Fruit fly (Drosophila melanogaster) whole organism, embryonic: ENCODE data around the gene LUBEL.

Source experiments
- Bgb ChIP-seq: fragments of 200-800 bp; sonication (Bioruptor generic); IDR thresholded peaks from 2 replicates; pipeline ENCODE4 v1.3.6; 2022; ENCODE audit warnings: missing biosample characterization, missing genetic modification characterization; ENCODE audit not compliant: partially characterized antibody
- Bteb2 ChIP-seq: fragments of 200-800 bp; sonication (Bioruptor generic); optimal IDR thresholded peaks from 2 replicates; lab custom pipeline; 2016; ENCODE audit warnings: missing biosample characterization, missing genetic modification characterization
- CG12391 ChIP-seq: fragments of 200-800 bp; sonication (Bioruptor generic); optimal IDR thresholded peaks from 3 replicates; lab custom pipeline; 2018; ENCODE audit warnings: missing biosample characterization, mild to moderate bottlenecking, missing genetic modification characterization, moderate library complexity
- CG12659 ChIP-seq: fragments of 200-800 bp; sonication (Bioruptor generic); optimal IDR thresholded peaks from 3 replicates; lab custom pipeline; 2017; ENCODE audit warnings: mild to moderate bottlenecking, missing biosample characterization, missing genetic modification reagents, missing genetic modification characterization
- CG12769 ChIP-seq: fragments of 200-800 bp; sonication (Bioruptor generic); optimal IDR thresholded peaks from 2 replicates; lab custom pipeline; 2019; ENCODE audit warnings: missing biosample characterization, mild to moderate bottlenecking, missing genetic modification characterization, moderate library complexity
- CG13894 ChIP-seq: fragments of 200-800 bp; sonication (Bioruptor generic); optimal IDR thresholded peaks from 3 replicates; lab custom pipeline; 2018; ENCODE audit warnings: missing biosample characterization, mild to moderate bottlenecking, missing genetic modification characterization, moderate library complexity
- CG14667 ChIP-seq: fragments of 200-800 bp; sonication (Bioruptor generic); IDR thresholded peaks from 2 replicates; pipeline ENCODE4 v1.3.6; 2022; ENCODE audit warnings: missing biosample characterization, missing genetic modification characterization
- CG14965 ChIP-seq: fragments of 200-800 bp; sonication (Bioruptor generic); optimal IDR thresholded peaks from 2 replicates; lab custom pipeline; 2016; ENCODE audit warnings: missing biosample characterization, missing genetic modification characterization, borderline replicate concordance
- CG15269 ChIP-seq: fragments of 200-800 bp; sonication (Bioruptor generic); optimal IDR thresholded peaks from 2 replicates; lab custom pipeline; 2018; ENCODE audit warnings: missing biosample characterization, mild to moderate bottlenecking, missing genetic modification characterization, moderate library complexity
- CG1603 ChIP-seq: fragments of 200-800 bp; sonication (Bioruptor generic); optimal IDR thresholded peaks from 2 replicates; lab custom pipeline; 2019; ENCODE audit warnings: missing biosample characterization, mild to moderate bottlenecking, missing genetic modification characterization, moderate library complexity
- CG16815 ChIP-seq: fragments of 200-800 bp; sonication (Bioruptor generic); optimal IDR thresholded peaks from 3 replicates; lab custom pipeline; 2017; ENCODE audit warnings: missing biosample characterization, mild to moderate bottlenecking, missing genetic modification characterization
- CG2116 ChIP-seq: fragments of 200-800 bp; sonication (Bioruptor generic); optimal IDR thresholded peaks from 3 replicates; lab custom pipeline; 2018; ENCODE audit warnings: missing biosample characterization, mild to moderate bottlenecking, missing genetic modification characterization
- CG2678 ChIP-seq: fragments of 200-800 bp; sonication (Bioruptor generic); optimal IDR thresholded peaks from 3 replicates; lab custom pipeline; 2019; ENCODE audit warnings: missing biosample characterization, mild to moderate bottlenecking, missing genetic modification characterization, moderate library complexity
- CG3065 ChIP-seq: fragments of 200-800 bp; sonication (Bioruptor generic); optimal IDR thresholded peaks from 2 replicates; lab custom pipeline; 2016; ENCODE audit warnings: missing biosample characterization, missing genetic modification characterization
- CG5180 ChIP-seq: fragments of 200-800 bp; sonication (Bioruptor generic); optimal IDR thresholded peaks from 3 replicates; lab custom pipeline; 2017; ENCODE audit warnings: missing biosample characterization, missing genetic modification characterization, mild to moderate bottlenecking, moderate library complexity, missing genetic modification reagents
- CG5953 ChIP-seq: fragments of 200-800 bp; sonication (Bioruptor generic); IDR thresholded peaks from 2 replicates; pipeline ENCODE4 v1.3.6; 2022; ENCODE audit warnings: missing biosample characterization, missing genetic modification characterization
- CG6254 ChIP-seq: fragments of 200-800 bp; sonication (Bioruptor generic); optimal IDR thresholded peaks from 3 replicates; lab custom pipeline; 2017; ENCODE audit warnings: mild to moderate bottlenecking, missing biosample characterization, missing genetic modification reagents, missing genetic modification characterization
- CG7556 ChIP-seq: fragments of 200-800 bp; sonication (Bioruptor generic); optimal IDR thresholded peaks from 2 replicates; lab custom pipeline; 2017; ENCODE audit warnings: missing biosample characterization, mild to moderate bottlenecking, missing genetic modification characterization
- CG9727 ChIP-seq: fragments of 200-800 bp; sonication (Bioruptor generic); optimal IDR thresholded peaks from 3 replicates; lab custom pipeline; 2017; ENCODE audit warnings: missing biosample characterization, mild to moderate bottlenecking, missing genetic modification characterization
- D ChIP-seq, 2 experiments: fragments of 200-800 bp in 1 of 2; fragments of >200 bp in 1 of 2; sonication (Bioruptor generic) in 1 of 2; optimal IDR thresholded peaks; 2 replicates in 1 of 2; 3 replicates in 1 of 2; lab custom pipeline; 2017; ENCODE audit warnings: mild to moderate bottlenecking in 1 of 2, missing biosample characterization in 1 of 2, missing genetic modification characterization in 1 of 2, missing genetic modification reagents in 1 of 2
- D19A ChIP-seq: fragments of 200-800 bp; optimal IDR thresholded peaks from 3 replicates; lab custom pipeline; 2019; ENCODE audit warnings: missing biosample characterization, mild to moderate bottlenecking, missing genetic modification characterization, moderate library complexity
- E2f2 ChIP-seq: fragments of 200-800 bp; sonication (Bioruptor generic); IDR thresholded peaks from 2 replicates; pipeline ENCODE4 v1.3.6; 2022; ENCODE audit warnings: missing biosample characterization, missing genetic modification characterization
- Ets65A ChIP-seq: fragments of 200-800 bp; sonication (Bioruptor generic); peaks from one replicate; lab custom pipeline; 2016; ENCODE audit warnings: missing biosample characterization, missing genetic modification characterization
- GATAe ChIP-seq: fragments of 200-800 bp; sonication (Bioruptor generic); conservative IDR thresholded peaks from 2 replicates; pipeline ENCODE4 v1.3.6; 2022; ENCODE audit warnings: missing biosample characterization, missing genetic modification characterization
- Gsc ChIP-seq: fragments of 200-800 bp; sonication (Bioruptor generic); IDR thresholded peaks from 2 replicates; pipeline ENCODE4 v1.3.6; 2022; ENCODE audit warnings: missing biosample characterization, missing genetic modification characterization
- HLH3B ChIP-seq: fragments of 200-800 bp; sonication (Bioruptor generic); IDR thresholded peaks from 2 replicates; pipeline ENCODE4 v1.3.6; 2022; ENCODE audit warnings: missing biosample characterization, missing genetic modification characterization
- Hr3 ChIP-seq: fragments of 200-800 bp; sonication (Bioruptor generic); optimal IDR thresholded peaks from 3 replicates; lab custom pipeline; 2016; ENCODE audit warnings: missing biosample characterization, missing genetic modification characterization
- Myb ChIP-seq: fragments of 200-800 bp; sonication (Bioruptor generic); optimal IDR thresholded peaks from 2 replicates; lab custom pipeline; 2016; ENCODE audit warnings: missing biosample characterization, missing genetic modification characterization
- Oli ChIP-seq: fragments of 200-800 bp; sonication (Bioruptor generic); optimal IDR thresholded peaks from 2 replicates; lab custom pipeline; 2018; ENCODE audit warnings: missing biosample characterization, mild to moderate bottlenecking, missing genetic modification characterization, moderate library complexity
- Scr ChIP-seq: fragments of 200-800 bp; sonication (Bioruptor generic); IDR thresholded peaks from 2 replicates; pipeline ENCODE4 v1.3.6; 2022; ENCODE audit warnings: missing biosample characterization, missing genetic modification characterization; ENCODE audit not compliant: partially characterized antibody
- Sox102F ChIP-seq: fragments of 200-800 bp; sonication (Bioruptor generic); optimal IDR thresholded peaks from 2 replicates; lab custom pipeline; 2018; ENCODE audit warnings: missing biosample characterization, mild to moderate bottlenecking, missing genetic modification characterization, moderate library complexity
- Xbp1 ChIP-seq: fragments of 200-800 bp; sonication (Bioruptor generic); optimal IDR thresholded peaks from 3 replicates; lab custom pipeline; 2016; ENCODE audit warnings: missing biosample characterization, mild to moderate bottlenecking, missing genetic modification characterization
- chif ChIP-seq, 2 experiments: fragments of 200-800 bp; sonication (Bioruptor generic); optimal IDR thresholded peaks; 3 replicates each; lab custom pipeline; 2016; ENCODE audit warnings: missing biosample characterization in 2 of 2, missing genetic modification characterization in 2 of 2
- chn ChIP-seq: fragments of 200-800 bp; sonication (Bioruptor generic); optimal IDR thresholded peaks from 2 replicates; lab custom pipeline; 2016; ENCODE audit warnings: missing biosample characterization, missing genetic modification characterization
- dmrt99B ChIP-seq: fragments of 200-800 bp; sonication (Bioruptor generic); optimal IDR thresholded peaks from 2 replicates; lab custom pipeline; 2018; ENCODE audit warnings: missing biosample characterization, mild to moderate bottlenecking, missing genetic modification characterization, moderate library complexity
- eve ChIP-seq, 2 experiments: fragments of >200 bp; optimal IDR thresholded peaks; 2 replicates each; lab custom pipeline; 2017; ENCODE audit warnings: missing biosample characterization in 2 of 2, missing genetic modification characterization in 2 of 2
- exex ChIP-seq: fragments of 200-800 bp; sonication (Bioruptor generic); optimal IDR thresholded peaks from 4 replicates; lab custom pipeline; 2018; ENCODE audit warnings: missing biosample characterization, mild to moderate bottlenecking, missing genetic modification characterization, moderate library complexity
- gem ChIP-seq: fragments of 200-800 bp; sonication (Bioruptor generic); optimal IDR thresholded peaks from 2 replicates; lab custom pipeline; 2019; ENCODE audit warnings: missing biosample characterization, mild to moderate bottlenecking, missing genetic modification characterization, moderate library complexity
- insv ChIP-seq, 2 experiments: fragments of 200-800 bp; sonication (Bioruptor generic); optimal IDR thresholded peaks; 3 replicates each; lab custom pipeline; 2016 to 2018; ENCODE audit warnings: missing biosample characterization in 2 of 2, missing genetic modification characterization in 2 of 2
- jumu ChIP-seq: fragments of 200-800 bp; sonication (Bioruptor generic); optimal IDR thresholded peaks from 3 replicates; lab custom pipeline; 2016; ENCODE audit warnings: missing biosample characterization, missing genetic modification characterization
- klu ChIP-seq: fragments of 200-800 bp; sonication (Bioruptor generic); IDR thresholded peaks from 2 replicates; pipeline ENCODE4 v1.3.6; 2022; ENCODE audit warnings: missing biosample characterization, missing genetic modification characterization
- tap ChIP-seq: fragments of 200-800 bp; optimal IDR thresholded peaks from 3 replicates; lab custom pipeline; 2019; ENCODE audit warnings: missing biosample characterization, mild to moderate bottlenecking, missing genetic modification characterization, moderate library complexity
- tgo ChIP-seq: fragments of 200-800 bp; sonication (Bioruptor generic); IDR thresholded peaks from 3 replicates; pipeline ENCODE4 v1.3.6; 2022; ENCODE audit warnings: missing biosample characterization, missing genetic modification characterization
- trh ChIP-seq: fragments of 200-800 bp; sonication (Bioruptor generic); optimal IDR thresholded peaks from 2 replicates; lab custom pipeline; 2016; ENCODE audit warnings: missing biosample characterization, missing genetic modification characterization
- vfl ChIP-seq: fragments of 200-800 bp; sonication (Bioruptor generic); optimal IDR thresholded peaks from 2 replicates; lab custom pipeline; 2016; ENCODE audit warnings: missing biosample characterization, missing genetic modification characterization
- wdn ChIP-seq: fragments of 200-800 bp; sonication (Bioruptor generic); IDR thresholded peaks from 2 replicates; pipeline ENCODE4 v1.3.6; 2022; ENCODE audit warnings: missing biosample characterization, missing genetic modification characterization
- wor ChIP-seq: fragments of 200-800 bp; sonication (Bioruptor generic); IDR thresholded peaks from 2 replicates; pipeline ENCODE4 v1.3.6; 2022; ENCODE audit warnings: missing biosample characterization, missing genetic modification characterization

The LUBEL gene

DNA sequence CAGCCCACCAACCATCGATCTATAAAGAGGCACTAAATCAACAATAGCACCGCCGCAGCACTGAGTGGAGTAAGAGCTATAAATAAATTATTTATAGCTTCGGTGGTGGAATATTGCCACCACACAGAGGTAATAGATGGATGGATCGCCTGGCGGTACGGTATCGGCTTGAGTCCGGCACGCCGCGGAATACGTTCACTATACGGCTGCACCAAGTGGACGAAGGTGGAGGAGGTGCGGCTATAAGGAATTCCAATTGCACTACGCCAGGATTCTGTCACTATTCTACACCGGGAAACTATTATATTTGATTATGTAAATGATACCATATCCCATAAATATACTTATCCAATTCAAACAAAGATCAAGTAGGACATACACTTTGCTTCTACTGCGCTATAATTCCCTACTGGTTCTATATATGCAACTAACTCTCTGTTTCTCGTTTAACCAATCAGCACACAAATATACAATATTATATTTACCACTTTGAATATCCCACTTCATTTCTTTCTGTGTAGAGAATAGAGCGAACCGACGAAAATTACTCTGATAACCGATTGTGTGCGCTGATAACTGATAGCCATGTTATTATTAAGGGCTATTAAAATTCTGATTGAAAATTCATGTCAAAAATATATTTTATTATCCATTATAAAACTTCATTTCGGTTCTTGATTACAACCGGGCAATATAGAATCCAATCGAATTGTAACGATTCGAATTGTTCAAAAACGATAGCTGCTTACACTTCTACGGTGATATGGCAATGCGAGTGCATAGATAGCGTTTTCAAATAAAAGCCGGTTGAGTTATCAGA lies 46.9 kb upstream of the LUBEL start (continued):
- TF ChIP-seq Xbp1: peak; percentile 33
- peak; percentile 66 for TF ChIP-seq gem (tag; lab: Kevin White, UChicago)
- TF ChIP-seq Gsc: 0 out of 2 replicates have a peak, but pooled peaks have one; percentile 22
- TF ChIP-seq chn: peak; percentile 16
- no peak for TF ChIP-seq Bteb2 (GFP tag; lab: Kevin White, UChicago)
- no peak for TF ChIP-seq CG5953 (GFP tag; lab: Robert Waterston, UW)
- no peak for TF ChIP-seq klu (GFP tag; lab: Robert Waterston, UW)
- TF ChIP-seq CG9727 (GFP tag; lab: Kevin White, UChicago): peak; percentile 62
- peak; percentile 44 for TF ChIP-seq Sox102F (GFP tag; lab: Kevin White, UChicago)
- peak; percentile 53 for TF ChIP-seq CG12391
- peak; percentile 16; the same call in 1 of the 2 replicates for TF ChIP-seq wor (GFP tag; lab: Robert Waterston, UW)
- no peak for TF ChIP-seq insv (GFP tag; optimal IDR thresholded peaks at IDR 0.05; lab: Kevin White, UChicago)
- peak; percentile 4 for TF ChIP-seq CG13894
- TF ChIP-seq GATAe: no peak; the same call in 1 of the 2 replicates
- peak; percentile 23 for TF ChIP-seq CG1603
- TF ChIP-seq CG14667: 0 out of 2 replicates have a peak, but pooled peaks have one; percentile 9
- no peak for TF ChIP-seq CG2116 (GFP tag; lab: Kevin White, UChicago)
- TF ChIP-seq CG15269: peak; percentile 6
- no peak for TF ChIP-seq jumu (GFP tag; lab: Kevin White, UChicago)
- TF ChIP-seq tap (tag; lab: Kevin White, UChicago): peak; percentile 9
- TF ChIP-seq eve (GFP tag; optimal IDR thresholded peaks at IDR 0.05; lab: Kevin White, UChicago): no peak
- peak; percentile 1 for TF ChIP-seq Hr3 (GFP tag; lab: Kevin White, UChicago)
- peak; percentile 88 for TF ChIP-seq exex
- no peak for TF ChIP-seq Myb (GFP tag; lab: Kevin White, UChicago)
- peak; percentile 36 for TF ChIP-seq Oli (tag; lab: Kevin White, UChicago)
- TF ChIP-seq Scr (GFP tag; lab: Robert Waterston, UW): no peak
- peak in 1 of 2 experiments; percentile 6 for TF ChIP-seq chif (GFP tag; optimal IDR thresholded peaks at IDR 0.05; lab: Kevin White, UChicago)
- peak; percentile 91 for TF ChIP-seq Ets65A (GFP tag; lab: Kevin White, UChicago)
- TF ChIP-seq D (optimal IDR thresholded peaks at IDR 0.05; lab: Kevin White, UChicago): no peak
- TF ChIP-seq D (GFP tag; optimal IDR thresholded peaks at IDR 0.05; lab: Kevin White, UChicago): peak; percentile 34
- peak; percentile 28 for TF ChIP-seq CG7556
- peak; percentile 15 for TF ChIP-seq CG12659 (GFP tag; lab: Kevin White, UChicago)
- peak; percentile 24 for TF ChIP-seq dmrt99B
- TF ChIP-seq CG14965 (GFP tag; lab: Kevin White, UChicago): no peak
- TF ChIP-seq CG6254 (GFP tag; lab: Kevin White, UChicago): peak; percentile 37
- peak; percentile 67 for TF ChIP-seq CG2678
- TF ChIP-seq CG3065 (GFP tag; lab: Kevin White, UChicago): no peak
- peak; percentile 14 for TF ChIP-seq CG12769 (tag; lab: Kevin White, UChicago)
- no peak for TF ChIP-seq wdn (GFP tag; lab: Robert Waterston, UW)
- peak; percentile 47 for TF ChIP-seq D19A
- no peak for TF ChIP-seq vfl
- peak; percentile 36 for TF ChIP-seq CG16815 (GFP tag; lab: Kevin White, UChicago)
- TF ChIP-seq HLH3B: 0 out of 2 replicates have a peak, but pooled peaks have one; percentile 19
- no peak for TF ChIP-seq CG5180 (GFP tag; lab: Kevin White, UChicago)
- no peak for TF ChIP-seq trh (GFP tag; lab: Kevin White, UChicago)
- 0 out of 3 replicates have a peak, but pooled peaks have one; percentile 15 for TF ChIP-seq tgo (GFP tag; lab: Robert Waterston, UW)
- TF ChIP-seq Bgb (GFP tag; lab: Robert Waterston, UW): no peak
- TF ChIP-seq E2f2 (GFP tag; lab: Robert Waterston, UW): 0 out of 2 replicates have a peak, but pooled peaks have one; percentile 13
